Fruit fly (Drosophila melanogaster): ENCODE data around the gene kmg.

The kmg gene

DNA sequence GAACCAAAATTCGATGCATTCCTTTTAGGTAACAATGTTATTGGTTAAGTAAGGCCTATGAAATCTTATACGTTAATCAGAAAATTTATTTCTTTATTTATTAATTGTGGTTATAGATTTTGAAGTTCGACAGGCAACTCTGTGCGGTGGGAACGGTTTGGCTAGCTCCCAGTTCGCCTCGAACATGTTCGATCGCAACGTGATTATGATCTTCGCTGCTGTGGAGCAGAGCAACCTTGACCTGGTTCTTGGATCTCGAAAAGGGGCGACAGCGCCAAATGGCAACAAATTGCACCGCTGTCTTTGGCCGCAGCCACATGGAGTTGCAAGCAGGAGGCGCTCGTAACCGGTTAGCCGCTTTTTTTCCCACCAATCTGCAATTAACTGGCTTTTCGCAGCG, 6.0 kb upstream of the kmg start:
- TF ChIP-seq Dif (GFP tag; optimal IDR thresholded peaks at IDR 0.05; ENCODE audit: partially characterized antibody) (peak; percentile 14), Vsx2 (GFP tag; optimal IDR thresholded peaks at IDR 0.05; ENCODE audit: partially characterized antibody) (no peak), GATAd (GFP tag; optimal IDR thresholded peaks at IDR 0.05) (no peak), brk (GFP tag; optimal IDR thresholded peaks at IDR 0.05) (no peak), Dfd (GFP tag; optimal IDR thresholded peaks at IDR 0.05) (no peak)

DNA sequence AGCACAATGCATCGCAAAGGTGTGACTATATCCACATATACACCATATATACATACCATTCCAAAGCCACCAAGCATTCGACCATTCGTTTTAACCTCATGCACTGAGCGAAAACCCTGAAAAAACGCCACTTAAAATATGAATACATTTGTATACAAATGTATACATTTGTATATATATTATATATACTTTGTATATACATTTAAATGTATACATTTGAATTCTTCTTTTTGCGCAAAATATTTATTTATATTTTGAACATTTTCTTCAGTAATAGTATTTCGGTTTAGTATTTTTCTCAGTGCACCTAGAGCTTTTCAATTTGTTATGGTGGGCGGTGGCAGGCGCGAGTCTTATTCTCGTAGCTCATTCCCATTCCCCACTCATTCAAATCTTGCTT, 4.0 kb upstream of the kmg start:
- TF ChIP-seq woc (GFP tag; optimal IDR thresholded peaks at IDR 0.05) (no peak), sv (GFP tag; optimal IDR thresholded peaks at IDR 0.05) (no peak), dl (GFP tag; optimal IDR thresholded peaks at IDR 0.05; ENCODE audit: insufficient read depth in 1 of 2, partially characterized antibody in 2 of 2) (no peak), tai (GFP tag; optimal IDR thresholded peaks at IDR 0.05) (no peak), dmrt93B (GFP tag; optimal IDR thresholded peaks at IDR 0.05) (no peak), lola (GFP tag; optimal IDR thresholded peaks at IDR 0.05) (no peak), Sp1 (GFP tag; optimal IDR thresholded peaks at IDR 0.05) (peak; percentile 1), Myc (optimal IDR thresholded peaks at IDR 0.05) (no peak), Mio (GFP tag; optimal IDR thresholded peaks at IDR 0.05) (no peak), rgr (GFP tag; optimal IDR thresholded peaks at IDR 0.05) (no peak), CG9705 (GFP tag; optimal IDR thresholded peaks at IDR 0.05) (no peak), GATAd (GFP tag; optimal IDR thresholded peaks at IDR 0.05) (no peak), ey (GFP tag; optimal IDR thresholded peaks at IDR 0.05) (no peak), Hnf4 (GFP tag; optimal IDR thresholded peaks at IDR 0.05) (no peak), fru (GFP tag; optimal IDR thresholded peaks at IDR 0.05) (no peak), h (GFP tag; optimal IDR thresholded peaks at IDR 0.05) (no peak), usp (GFP tag; optimal IDR thresholded peaks at IDR 0.05) (no peak), jim (GFP tag; optimal IDR thresholded peaks at IDR 0.05) (no peak), foxo (GFP tag; optimal IDR thresholded peaks at IDR 0.05) (peak in 1 of 2 experiments; percentile 24), Rel (GFP tag; optimal IDR thresholded peaks at IDR 0.05) (no peak), Rel (tag; optimal IDR thresholded peaks at IDR 0.05) (no peak), psq (GFP tag; optimal IDR thresholded peaks at IDR 0.05) (peak; percentile 22)

DNA sequence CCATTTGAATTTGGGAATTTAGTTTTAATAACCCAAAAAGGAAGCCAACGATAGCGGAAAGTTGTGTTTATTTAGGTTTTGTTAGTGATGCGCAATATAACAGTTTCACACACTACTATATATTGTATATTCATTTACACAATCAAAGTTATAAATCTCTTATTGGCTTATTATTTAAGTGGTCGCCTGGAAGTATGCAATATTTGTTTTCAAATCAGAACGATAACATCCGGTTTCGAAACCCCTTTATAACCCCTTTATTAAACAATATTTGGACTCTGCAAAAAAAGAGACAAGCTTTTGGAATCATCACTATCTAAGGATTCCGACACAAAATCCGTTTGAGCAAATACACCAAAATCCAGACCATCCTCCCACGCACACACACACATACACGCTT, 2.4 kb upstream of the kmg start:
- TF ChIP-seq Myc (optimal IDR thresholded peaks at IDR 0.05), result peak; percentile 17
- TF ChIP-seq sv (GFP tag; optimal IDR thresholded peaks at IDR 0.05), result no peak
- peak; percentile 28 for TF ChIP-seq h (GFP tag; optimal IDR thresholded peaks at IDR 0.05)
- TF ChIP-seq HLH106 (tag; optimal IDR thresholded peaks at IDR 0.05), result peak; percentile 27
- TF ChIP-seq dmrt93B (GFP tag; optimal IDR thresholded peaks at IDR 0.05), result peak; percentile 5
- peak; percentile 28 for TF ChIP-seq rgr (GFP tag; optimal IDR thresholded peaks at IDR 0.05)
- no peak for TF ChIP-seq Rel (GFP tag; optimal IDR thresholded peaks at IDR 0.05)
- no peak for TF ChIP-seq Rel (tag; optimal IDR thresholded peaks at IDR 0.05)

DNA sequence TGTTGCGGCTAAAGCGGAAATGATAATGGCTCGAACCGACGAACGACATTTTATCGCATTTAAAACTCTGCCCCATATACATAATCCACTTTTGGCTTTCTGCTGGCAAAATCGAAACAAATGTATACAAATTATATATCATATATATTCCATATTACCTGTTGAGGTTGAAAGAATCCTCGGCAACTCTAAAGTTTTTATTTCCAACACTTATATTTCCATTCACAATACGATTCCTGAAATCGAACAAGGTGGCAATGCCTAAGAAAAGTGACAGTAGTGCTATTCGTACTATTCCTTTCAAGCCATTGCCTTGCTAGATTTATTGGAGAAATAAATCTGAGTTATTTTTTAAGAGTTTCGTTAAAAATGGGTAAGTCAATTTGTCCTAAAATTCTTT, 1.8 kb upstream of the kmg start, which contains the start of gene Pk34A:
Gene Pk34A, plus strand, starts transcription at position 301 of the 400 bp plus-strand sequence.
- TF ChIP-seq Sp1 (GFP tag; optimal IDR thresholded peaks at IDR 0.05) (no peak), CrebA (GFP tag; optimal IDR thresholded peaks at IDR 0.05; ENCODE audit: borderline replicate concordance) (no peak), psq (GFP tag; optimal IDR thresholded peaks at IDR 0.05) (no peak), foxo (GFP tag; optimal IDR thresholded peaks at IDR 0.05) (no peak), N (GFP tag; optimal IDR thresholded peaks at IDR 0.05) (no peak), Jra (GFP tag; optimal IDR thresholded peaks at IDR 0.05) (no peak)

DNA sequence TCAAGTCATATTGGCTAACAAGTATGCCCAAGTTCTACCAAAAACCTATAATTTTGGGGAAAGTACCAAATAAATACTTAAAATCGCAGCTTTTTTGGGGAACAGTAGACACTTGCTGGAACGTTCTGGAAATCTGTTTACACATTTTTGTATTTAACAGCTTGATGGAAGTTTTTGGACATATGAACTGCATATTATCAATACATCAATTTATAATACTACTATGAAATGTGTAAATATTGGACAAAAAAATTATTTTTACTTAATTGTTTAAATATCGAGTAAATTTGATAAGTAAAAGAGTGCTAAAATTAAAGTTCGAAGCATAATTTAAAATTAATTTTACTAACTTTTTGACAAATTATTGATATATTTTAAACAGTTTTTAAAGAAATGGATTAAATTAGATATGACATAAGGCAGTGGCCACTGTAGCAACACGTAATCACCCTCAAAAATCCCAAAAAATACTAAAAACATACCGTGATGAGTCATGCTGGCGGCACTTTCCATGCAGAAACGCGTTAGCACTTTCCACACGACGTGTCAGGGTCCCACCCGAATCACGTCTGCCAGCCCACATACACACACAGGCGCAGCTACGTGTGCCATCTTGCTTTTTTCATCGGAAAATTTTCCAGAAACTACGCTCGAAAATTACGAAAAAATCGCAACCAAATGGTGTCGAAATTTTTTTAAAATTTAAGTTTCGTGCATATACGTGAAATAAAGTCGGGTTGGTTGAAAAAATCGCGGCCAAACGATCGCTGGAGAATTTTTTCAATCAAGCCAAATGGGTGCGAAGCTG, 4.9 kb downstream of the kmg start, which contains the start of gene Sirt1:
Gene Sirt1, plus strand, starts transcription at position 571 of the 808 bp plus-strand sequence.
- TF ChIP-seq brk (GFP tag; optimal IDR thresholded peaks at IDR 0.05) (no peak), GATAd (GFP tag; optimal IDR thresholded peaks at IDR 0.05) (no peak), OdsH (GFP tag; optimal IDR thresholded peaks at IDR 0.05) (peak; percentile 76), ey (GFP tag; optimal IDR thresholded peaks at IDR 0.05) (peak; percentile 66), usp (GFP tag; optimal IDR thresholded peaks at IDR 0.05) (no peak), Myc (optimal IDR thresholded peaks at IDR 0.05) (no peak), Abd-B (GFP tag; optimal IDR thresholded peaks at IDR 0.05) (no peak), rgr (GFP tag; optimal IDR thresholded peaks at IDR 0.05) (peak; percentile 84), CG9705 (GFP tag; optimal IDR thresholded peaks at IDR 0.05) (peak; percentile 81), Dfd (GFP tag; optimal IDR thresholded peaks at IDR 0.05) (no peak), dmrt93B (GFP tag; optimal IDR thresholded peaks at IDR 0.05) (peak; percentile 87), jim (GFP tag; optimal IDR thresholded peaks at IDR 0.05) (no peak), fru (GFP tag; optimal IDR thresholded peaks at IDR 0.05) (peak; percentile 59), Dif (GFP tag; optimal IDR thresholded peaks at IDR 0.05; ENCODE audit: partially characterized antibody) (no peak), Hr78 (GFP tag; optimal IDR thresholded peaks at IDR 0.05) (no peak), HLH106 (tag; optimal IDR thresholded peaks at IDR 0.05) (peak; percentile 94), woc (GFP tag; optimal IDR thresholded peaks at IDR 0.05) (peak; percentile 82), psq (GFP tag; optimal IDR thresholded peaks at IDR 0.05) (no peak), br (GFP tag; optimal IDR thresholded peaks at IDR 0.05) (peak; percentile 30), Jra (GFP tag; optimal IDR thresholded peaks at IDR 0.05) (peak; percentile 80), sage (GFP tag; optimal IDR thresholded peaks at IDR 0.05) (peak; percentile 5), sv (GFP tag; optimal IDR thresholded peaks at IDR 0.05) (peak; percentile 32), Hr83 (GFP tag; optimal IDR thresholded peaks at IDR 0.05; ENCODE audit: poor library complexity, severe bottlenecking) (peak; percentile 49), Hnf4 (GFP tag; optimal IDR thresholded peaks at IDR 0.05) (peak; percentile 27), Rel (GFP tag; optimal IDR thresholded peaks at IDR 0.05) (no peak), Rel (tag; optimal IDR thresholded peaks at IDR 0.05) (peak; percentile 98), Sp1 (GFP tag; optimal IDR thresholded peaks at IDR 0.05) (peak; percentile 89), h (GFP tag; optimal IDR thresholded peaks at IDR 0.05) (peak; percentile 69), foxo (GFP tag; optimal IDR thresholded peaks at IDR 0.05) (peak in 1 of 2 experiments; percentile 92)
